Worm (Caenorhabditis elegans): ENCODE measurements around the gene C15F1.8.

DNA sequence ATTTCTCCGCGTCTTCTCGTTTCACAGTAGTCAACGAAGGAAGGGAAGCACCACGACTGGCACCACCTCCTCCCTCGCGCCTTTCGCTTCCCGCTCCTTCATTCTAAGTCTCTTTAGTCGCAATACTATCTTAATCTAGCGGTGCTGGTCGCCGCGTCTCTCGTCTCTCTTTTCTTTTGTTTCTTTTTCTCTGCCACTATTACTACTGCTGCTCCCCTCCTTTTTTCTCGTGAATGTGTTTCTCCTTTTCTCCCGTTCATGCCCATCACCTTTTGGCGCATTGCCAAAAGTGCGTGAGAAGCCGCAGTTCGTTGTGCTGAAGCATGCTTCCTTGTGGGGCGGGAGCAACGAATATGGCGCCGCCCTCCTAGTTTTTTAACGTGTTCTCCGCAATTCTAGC lies 51.1 kb downstream of the C15F1.8 start:
- no peak for TF ChIP-seq ceh-82 (tag; optimal IDR thresholded peaks at IDR 0.05)
- TF ChIP-seq T26A8.4 (GFP tag; IDR thresholded peaks at IDR 0.05) = no peak
- TF ChIP-seq mdl-1 (tag; optimal IDR thresholded peaks at IDR 0.05) = peak; percentile 61 to 91
- peak; percentile 73 for TF ChIP-seq nhr-11 (tag; optimal IDR thresholded peaks at IDR 0.05)
- peak; percentile 94 for TF ChIP-seq hlh-30 (tag; optimal IDR thresholded peaks at IDR 0.05; ENCODE audit: insufficient read depth)
- TF ChIP-seq fkh-10 (GFP tag; optimal IDR thresholded peaks at IDR 0.05) = peak; percentile 42
- no peak for TF ChIP-seq skn-1 (tag; optimal IDR thresholded peaks at IDR 0.05)
- peak; percentile 34 for TF ChIP-seq ceh-28 (tag; optimal IDR thresholded peaks at IDR 0.05)
- TF ChIP-seq F49E8.2 (tag; optimal IDR thresholded peaks at IDR 0.05; ENCODE audit: borderline replicate concordance) = no peak
- peak; percentile 83 for TF ChIP-seq mes-2 (tag; optimal IDR thresholded peaks at IDR 0.05; ENCODE audit: poor library complexity, severe bottlenecking)
- no peak for TF ChIP-seq unc-39 (tag; optimal IDR thresholded peaks at IDR 0.05)
- TF ChIP-seq hlh-11 (tag; optimal IDR thresholded peaks at IDR 0.05) = peak; percentile 94
- TF ChIP-seq zag-1 (tag; optimal IDR thresholded peaks at IDR 0.05) = no peak
- TF ChIP-seq nhr-237 (tag; optimal IDR thresholded peaks at IDR 0.05) = no peak
